Fruit fly (Drosophila melanogaster) whole organism, wandering third instar larva: ENCODE data around the gene CG3164.

Experiments
- CG32264 ChIP-seq: fragments of 200-800 bp; sonication (Bioruptor generic); optimal IDR thresholded peaks from 2 replicates; lab custom pipeline; 2016; ENCODE audit warnings: missing biosample characterization, missing genetic modification characterization
- CG9705 ChIP-seq: fragments of 200-800 bp; sonication (Bioruptor generic); optimal IDR thresholded peaks from 2 replicates; lab custom pipeline; 2018; ENCODE audit warnings: missing biosample characterization, mild to moderate bottlenecking, missing genetic modification characterization
- Dfd ChIP-seq: fragments of >200 bp; optimal IDR thresholded peaks from 2 replicates; lab custom pipeline; 2017; ENCODE audit warnings: missing biosample characterization, missing genetic modification characterization
- Dif ChIP-seq: fragments of 200-275, 200-300 bp; sonication (Bioruptor generic); optimal IDR thresholded peaks from 2 replicates; lab custom pipeline; 2018; ENCODE audit warnings: missing biosample characterization, missing genetic modification characterization; ENCODE audit not compliant: partially characterized antibody
- GATAd ChIP-seq: sonication (Bioruptor generic); optimal IDR thresholded peaks from 2 replicates; lab custom pipeline; 2016; ENCODE audit warnings: missing biosample characterization, missing genetic modification characterization
- HLH106 ChIP-seq: fragments of 200-800 bp; optimal IDR thresholded peaks from 3 replicates; lab custom pipeline; 2019; ENCODE audit warnings: missing biosample characterization, mild to moderate bottlenecking, missing genetic modification characterization, moderate library complexity
- Hnf4 ChIP-seq: fragments of 200-800 bp; sonication (Bioruptor generic); optimal IDR thresholded peaks from 2 replicates; lab custom pipeline; 2016; ENCODE audit warnings: missing biosample characterization, mild to moderate bottlenecking, missing genetic modification characterization
- Hr78 ChIP-seq: fragments of >200 bp; optimal IDR thresholded peaks from 2 replicates; lab custom pipeline; 2017; ENCODE audit warnings: missing biosample characterization, missing genetic modification characterization
- Hr83 ChIP-seq: fragments of 200-300 bp; sonication (Bioruptor generic); optimal IDR thresholded peaks from 2 replicates; lab custom pipeline; 2016; ENCODE audit warnings: missing biosample characterization, mild to moderate bottlenecking, missing genetic modification characterization, moderate library complexity; ENCODE audit not compliant: poor library complexity, severe bottlenecking
- Jra ChIP-seq: sonication (Bioruptor generic); optimal IDR thresholded peaks from 2 replicates; lab custom pipeline; 2016; ENCODE audit warnings: missing biosample characterization, missing genetic modification characterization
- Myc ChIP-seq: fragments of >200 bp; optimal IDR thresholded peaks from 2 replicates; lab custom pipeline; 2017
- N ChIP-seq: fragments of >200 bp; optimal IDR thresholded peaks from 2 replicates; lab custom pipeline; 2018; ENCODE audit warnings: missing biosample characterization, missing external identifiers, missing genetic modification characterization
- OdsH ChIP-seq: fragments of 200-800 bp; sonication (Bioruptor generic); optimal IDR thresholded peaks from 2 replicates; lab custom pipeline; 2016; ENCODE audit warnings: missing biosample characterization, mild to moderate bottlenecking, missing genetic modification characterization
- Rel ChIP-seq, 2 experiments: fragments of 200-800 bp; sonication (Bioruptor generic) in 1 of 2; optimal IDR thresholded peaks; 2 replicates in 1 of 2; 3 replicates in 1 of 2; lab custom pipeline; 2016 to 2019; ENCODE audit warnings: mild to moderate bottlenecking in 2 of 2, missing biosample characterization in 2 of 2, missing genetic modification characterization in 2 of 2, moderate library complexity in 1 of 2
- Sp1 ChIP-seq: fragments of 200-800 bp; sonication (Bioruptor generic); optimal IDR thresholded peaks from 3 replicates; lab custom pipeline; 2019; ENCODE audit warnings: missing biosample characterization, mild to moderate bottlenecking, missing genetic modification characterization, moderate library complexity
- Vsx2 ChIP-seq: fragments of 200-300, 225-300 bp; sonication (Bioruptor generic); optimal IDR thresholded peaks from 2 replicates; lab custom pipeline; 2018; ENCODE audit warnings: missing biosample characterization, missing genetic modification characterization; ENCODE audit not compliant: partially characterized antibody
- br ChIP-seq: fragments of 200-800 bp; sonication (Bioruptor generic); optimal IDR thresholded peaks from 2 replicates; lab custom pipeline; 2016; ENCODE audit warnings: missing biosample characterization, missing genetic modification characterization
- brk ChIP-seq: fragments of 200-800 bp; sonication (Bioruptor generic); optimal IDR thresholded peaks from 2 replicates; lab custom pipeline; 2016; ENCODE audit warnings: missing biosample characterization, mild to moderate bottlenecking, missing genetic modification characterization
- dl ChIP-seq, 2 experiments: fragments of 175-275, 200-275 bp in 1 of 2; fragments of 200-275 bp in 1 of 2; sonication (Bioruptor generic); optimal IDR thresholded peaks; lab custom pipeline; 2018; ENCODE audit warnings: mild to moderate bottlenecking in 2 of 2, missing biosample characterization in 2 of 2, missing genetic modification characterization in 2 of 2, moderate library complexity in 2 of 2; ENCODE audit not compliant: partially characterized antibody in 2 of 2, insufficient read depth in 1 of 2
- dmrt93B ChIP-seq: fragments of 200-800 bp; sonication (Bioruptor generic); optimal IDR thresholded peaks from 2 replicates; lab custom pipeline; 2018; ENCODE audit warnings: missing biosample characterization, mild to moderate bottlenecking, missing genetic modification characterization
- ey ChIP-seq: fragments of 200-800 bp; sonication (Bioruptor generic); optimal IDR thresholded peaks from 2 replicates; lab custom pipeline; 2016; ENCODE audit warnings: missing biosample characterization, missing genetic modification characterization
- foxo ChIP-seq, 2 experiments: fragments of 200-800 bp; sonication (Bioruptor generic); optimal IDR thresholded peaks; 2 replicates in 1 of 2; 3 replicates in 1 of 2; lab custom pipeline; 2016 to 2017; ENCODE audit warnings: missing biosample characterization in 2 of 2, missing genetic modification characterization in 2 of 2
- fru ChIP-seq: fragments of 200-800 bp; sonication (Bioruptor generic); optimal IDR thresholded peaks from 3 replicates; lab custom pipeline; 2016; ENCODE audit warnings: missing biosample characterization, mild to moderate bottlenecking, missing genetic modification characterization
- h ChIP-seq: fragments of 200-800 bp; sonication (Bioruptor generic); optimal IDR thresholded peaks from 3 replicates; lab custom pipeline; 2016; ENCODE audit warnings: missing biosample characterization, mild to moderate bottlenecking, missing genetic modification characterization
- jim ChIP-seq: fragments of 175-275, 200-325 bp; sonication (Bioruptor generic); optimal IDR thresholded peaks from 2 replicates; lab custom pipeline; 2016; ENCODE audit warnings: missing biosample characterization, mild to moderate bottlenecking, missing genetic modification characterization
- lola ChIP-seq: fragments of >200 bp; optimal IDR thresholded peaks from 2 replicates; lab custom pipeline; 2017; ENCODE audit warnings: missing biosample characterization, missing genetic modification characterization
- pan ChIP-seq: fragments of >200 bp; optimal IDR thresholded peaks from 2 replicates; lab custom pipeline; 2017
- psq ChIP-seq: fragments of 200-800 bp; sonication (Bioruptor generic); optimal IDR thresholded peaks from 3 replicates; lab custom pipeline; 2017; ENCODE audit warnings: missing biosample characterization, mild to moderate bottlenecking, missing genetic modification characterization, moderate library complexity
- rgr ChIP-seq: fragments of 200-800 bp; sonication (Bioruptor generic); optimal IDR thresholded peaks from 3 replicates; lab custom pipeline; 2016; ENCODE audit warnings: missing biosample characterization, mild to moderate bottlenecking, missing genetic modification characterization
- sage ChIP-seq: fragments of 200-800 bp; sonication (Bioruptor generic); optimal IDR thresholded peaks from 2 replicates; lab custom pipeline; 2016; ENCODE audit warnings: missing biosample characterization, mild to moderate bottlenecking, missing genetic modification characterization
- sv ChIP-seq: fragments of 200-800 bp; sonication (Bioruptor generic); optimal IDR thresholded peaks from 3 replicates; lab custom pipeline; 2016; ENCODE audit warnings: missing biosample characterization, missing genetic modification characterization
- tai ChIP-seq: sonication (Bioruptor generic); optimal IDR thresholded peaks from 2 replicates; lab custom pipeline; 2016; ENCODE audit warnings: missing biosample characterization, missing genetic modification characterization
- usp ChIP-seq: fragments of >200 bp; optimal IDR thresholded peaks from 2 replicates; lab custom pipeline; 2017; ENCODE audit warnings: missing biosample characterization, missing genetic modification characterization
- woc ChIP-seq: sonication (Bioruptor generic); optimal IDR thresholded peaks from 2 replicates; lab custom pipeline; 2016; ENCODE audit warnings: missing biosample characterization, mild to moderate bottlenecking, missing genetic modification characterization

Gene CG3164

dm6 chr2L:82080-82479, 48.5 kb downstream of the CG3164 start:
- TF ChIP-seq Vsx2 (GFP tag; lab: Kevin White, UChicago) (no peak), fru (GFP tag; lab: Kevin White, UChicago) (no peak), brk (GFP tag; lab: Kevin White, UChicago) (no peak), Hr83 (GFP tag; lab: Kevin White, UChicago) (no peak), Dfd (no peak), foxo (GFP tag; optimal IDR thresholded peaks at IDR 0.05; lab: Kevin White, UChicago) (no peak), N (GFP tag; lab: Kevin White, UChicago) (no peak), Myc (lab: Kevin White, UChicago) (no peak), GATAd (GFP tag; lab: Kevin White, UChicago) (no peak), rgr (GFP tag; lab: Kevin White, UChicago) (no peak)
- TF ChIP-seq, all 38 proteins: peak for 0

dm6 chr2L:81198-81597, 49.4 kb downstream of the CG3164 start:
- TF ChIP-seq br (GFP tag; lab: Kevin White, UChicago) = peak; percentile 68
- no peak for TF ChIP-seq lola (GFP tag; lab: Kevin White, UChicago)
- TF ChIP-seq brk (GFP tag; lab: Kevin White, UChicago) = peak; percentile 74
- no peak for TF ChIP-seq pan
- peak; percentile 56 for TF ChIP-seq Sp1 (GFP tag; lab: Kevin White, UChicago)
- TF ChIP-seq Jra (GFP tag; lab: Kevin White, UChicago) = peak; percentile 10
- peak; percentile 55 for TF ChIP-seq OdsH (GFP tag; lab: Kevin White, UChicago)
- TF ChIP-seq HLH106 (tag; lab: Kevin White, UChicago) = peak; percentile 5
- TF ChIP-seq ey (GFP tag; lab: Kevin White, UChicago) = peak; percentile 5
- no peak for TF ChIP-seq Hr78 (GFP tag; lab: Kevin White, UChicago)
- peak; percentile 80 for TF ChIP-seq h (GFP tag; lab: Kevin White, UChicago)
- peak; percentile 36 for TF ChIP-seq Rel (GFP tag; optimal IDR thresholded peaks at IDR 0.05; lab: Kevin White, UChicago)
- peak; percentile 20 for TF ChIP-seq Rel (tag; optimal IDR thresholded peaks at IDR 0.05; lab: Kevin White, UChicago)
- TF ChIP-seq tai (GFP tag; lab: Kevin White, UChicago) = peak; percentile 46
- TF ChIP-seq psq = peak; percentile 24
- TF ChIP-seq woc (GFP tag; lab: Kevin White, UChicago) = peak; percentile 12
- TF ChIP-seq rgr (GFP tag; lab: Kevin White, UChicago) = peak; percentile 69
- peak in 1 of 2 experiments; percentile 38 for TF ChIP-seq foxo (GFP tag; optimal IDR thresholded peaks at IDR 0.05; lab: Kevin White, UChicago)
- peak; percentile 80 for TF ChIP-seq Hr83 (GFP tag; lab: Kevin White, UChicago)
- peak; percentile 70 for TF ChIP-seq Hnf4 (GFP tag; lab: Kevin White, UChicago)
- TF ChIP-seq sage (GFP tag; lab: Kevin White, UChicago) = peak; percentile 53
- peak; percentile 59 for TF ChIP-seq fru (GFP tag; lab: Kevin White, UChicago)
- TF ChIP-seq sv (GFP tag; lab: Kevin White, UChicago) = no peak
- TF ChIP-seq Dfd = no peak

dm6 chr2L:78828-79227, 51.8 kb downstream of the CG3164 start:
- TF ChIP-seq Hnf4 (GFP tag; lab: Kevin White, UChicago) = no peak
- no peak for TF ChIP-seq usp (GFP tag; lab: Kevin White, UChicago)
- TF ChIP-seq OdsH (GFP tag; lab: Kevin White, UChicago) = no peak
- TF ChIP-seq Rel (GFP tag; optimal IDR thresholded peaks at IDR 0.05; lab: Kevin White, UChicago) = no peak
- no peak for TF ChIP-seq Rel (tag; optimal IDR thresholded peaks at IDR 0.05; lab: Kevin White, UChicago)

dm6 chr2L:76048-76447, 54.5 kb downstream of the CG3164 start, which contains the start of gene CG11374:
TSS of gene CG11374 (plus strand) at chr2L:76348.
- TF ChIP-seq dmrt93B (no peak), dl (GFP tag; optimal IDR thresholded peaks at IDR 0.05; lab: Kevin White, UChicago; ENCODE audit: insufficient read depth in 1 of 2, partially characterized antibody in 2 of 2) (no peak), jim (GFP tag; lab: Kevin White, UChicago) (no peak), rgr (GFP tag; lab: Kevin White, UChicago) (no peak), CG9705 (no peak), Hr78 (GFP tag; lab: Kevin White, UChicago) (no peak), woc (GFP tag; lab: Kevin White, UChicago) (no peak), ey (GFP tag; lab: Kevin White, UChicago) (no peak), usp (GFP tag; lab: Kevin White, UChicago) (no peak), Hr83 (GFP tag; lab: Kevin White, UChicago) (no peak), CG32264 (GFP tag; lab: Kevin White, UChicago) (no peak), Dfd (no peak), Dif (GFP tag; lab: Kevin White, UChicago) (no peak), OdsH (GFP tag; lab: Kevin White, UChicago) (no peak), sage (GFP tag; lab: Kevin White, UChicago) (no peak), lola (GFP tag; lab: Kevin White, UChicago) (no peak), tai (GFP tag; lab: Kevin White, UChicago) (no peak), psq (no peak), GATAd (GFP tag; lab: Kevin White, UChicago) (no peak)
